Worm (Caenorhabditis elegans): ENCODE data around the gene Y37A1A.3.
A peak's percentile ranks its signal among the peaks of the same experiment; 100 is the strongest.

Y37A1A.3 gene

ce11 chrIV:13881754-13882275, 20.9 kb downstream of the Y37A1A.3 start, which contains the start of gene rpl-29 (continued):
- TF ChIP-seq zag-1 (tag; optimal IDR thresholded peaks at IDR 0.05): no peak
- no peak for TF ChIP-seq elt-3 (tag; optimal IDR thresholded peaks at IDR 0.05)
- peak; percentile 57 for TF ChIP-seq ama-1 (optimal IDR thresholded peaks at IDR 0.05)
- peak; percentile 87 for TF ChIP-seq C34F6.9 (tag; optimal IDR thresholded peaks at IDR 0.05)
- peak; percentile 77 for TF ChIP-seq lin-13 (GFP tag; optimal IDR thresholded peaks at IDR 0.05)
- TF ChIP-seq ceh-82 (tag; optimal IDR thresholded peaks at IDR 0.05): no peak
- TF ChIP-seq nhr-129 (tag; optimal IDR thresholded peaks at IDR 0.05): peak; percentile 96
- TF ChIP-seq unc-55 (GFP tag; optimal IDR thresholded peaks at IDR 0.05): peak; percentile 95

DNA sequence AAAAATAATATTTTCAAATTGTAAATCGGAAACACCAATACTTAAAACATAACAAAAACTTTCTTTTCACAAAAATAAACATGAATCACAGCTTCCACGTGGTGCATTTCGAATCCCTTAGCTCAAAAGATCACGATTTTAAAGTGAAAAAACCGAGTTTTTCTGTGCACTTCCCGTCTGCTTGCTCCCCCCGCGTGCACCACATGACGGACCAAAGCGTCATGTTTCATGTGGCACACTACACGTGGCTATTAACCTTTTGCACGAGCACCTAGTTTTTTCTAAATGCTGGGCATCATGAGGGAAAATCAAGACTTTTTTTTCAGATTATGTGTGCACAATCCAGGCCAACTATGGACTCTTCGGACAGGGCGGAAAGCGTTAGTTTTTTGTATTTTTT, 21.9 kb downstream of the Y37A1A.3 start:
- TF ChIP-seq nhr-25 (tag; optimal IDR thresholded peaks at IDR 0.05): no peak
- TF ChIP-seq mdl-1 (tag; optimal IDR thresholded peaks at IDR 0.05): peak in 1 of 2 experiments; percentile 43
- TF ChIP-seq nhr-6 (tag; optimal IDR thresholded peaks at IDR 0.05): no peak
- peak; percentile 48 for TF ChIP-seq C34F6.9 (tag; optimal IDR thresholded peaks at IDR 0.05)
- peak; percentile 40 for TF ChIP-seq crh-2 (tag; optimal IDR thresholded peaks at IDR 0.05)
- TF ChIP-seq ztf-4 (tag; optimal IDR thresholded peaks at IDR 0.05): no peak
- TF ChIP-seq F13H6.1 (tag; optimal IDR thresholded peaks at IDR 0.05): peak; percentile 24
- peak in 1 of 2 experiments; percentile 51 for TF ChIP-seq lsy-2 (tag; optimal IDR thresholded peaks at IDR 0.05)
- TF ChIP-seq ztf-1 (GFP tag; conservative IDR thresholded peaks at IDR 0.05): no peak
- peak; percentile 91 for TF ChIP-seq nhr-129 (tag; optimal IDR thresholded peaks at IDR 0.05)
- TF ChIP-seq ama-1 (optimal IDR thresholded peaks at IDR 0.05): no peak
- no peak for TF ChIP-seq skn-1 (tag; optimal IDR thresholded peaks at IDR 0.05)
- no peak for TF ChIP-seq unc-62 (GFP tag; optimal IDR thresholded peaks at IDR 0.05)
- no peak for TF ChIP-seq alr-1 (tag; optimal IDR thresholded peaks at IDR 0.05)
- TF ChIP-seq sma-9 (GFP tag; optimal IDR thresholded peaks at IDR 0.05): peak; percentile 54
- no peak for TF ChIP-seq sma-9 (tag; optimal IDR thresholded peaks at IDR 0.05)
- TF ChIP-seq snpc-4 (tag; optimal IDR thresholded peaks at IDR 0.05): no peak

DNA sequence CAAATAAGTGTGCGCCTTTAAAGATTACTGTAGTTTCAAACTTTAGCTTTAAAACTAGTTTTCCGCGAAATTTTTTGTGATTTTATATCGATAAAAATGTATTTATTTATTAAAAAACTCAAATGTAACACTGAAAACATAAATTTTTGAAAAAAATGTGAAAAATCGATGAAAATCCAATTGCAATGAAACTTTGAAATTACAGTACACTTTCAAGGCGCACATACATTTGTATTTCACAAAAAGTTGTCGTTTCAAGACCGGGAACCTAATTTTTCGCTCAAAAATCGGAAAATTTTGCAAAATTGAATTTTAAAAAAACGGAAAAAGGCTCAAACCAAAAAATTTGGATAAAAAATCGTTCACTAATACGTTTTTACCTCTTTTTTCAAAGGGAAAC, 22.3 kb downstream of the Y37A1A.3 start:
- no peak for TF ChIP-seq sem-4 (tag; optimal IDR thresholded peaks at IDR 0.05)
- TF ChIP-seq ZK546.5 (tag; optimal IDR thresholded peaks at IDR 0.05): no peak
- TF ChIP-seq crh-2 (tag; optimal IDR thresholded peaks at IDR 0.05): no peak
- TF ChIP-seq sma-9 (GFP tag; optimal IDR thresholded peaks at IDR 0.05): no peak
- no peak for TF ChIP-seq sma-9 (tag; optimal IDR thresholded peaks at IDR 0.05)
- no peak for TF ChIP-seq lin-13 (GFP tag; optimal IDR thresholded peaks at IDR 0.05)
- TF ChIP-seq zag-1 (tag; optimal IDR thresholded peaks at IDR 0.05): no peak
- no peak for TF ChIP-seq nhr-11 (tag; optimal IDR thresholded peaks at IDR 0.05)

ce11 chrIV:13879851-13880250, 22.8 kb downstream of the Y37A1A.3 start, which contains the start of gene B0513.4:
Gene B0513.4 (plus strand): TSS chrIV:13880151.
- TF ChIP-seq nhr-129 (tag; optimal IDR thresholded peaks at IDR 0.05) (no peak), ZK546.5 (tag; optimal IDR thresholded peaks at IDR 0.05) (no peak), mab-5 (tag; optimal IDR thresholded peaks at IDR 0.05) (no peak), alr-1 (tag; optimal IDR thresholded peaks at IDR 0.05) (no peak), ztf-1 (GFP tag; conservative IDR thresholded peaks at IDR 0.05) (no peak), nhr-23 (tag; optimal IDR thresholded peaks at IDR 0.05) (no peak), mbf-1 (tag; optimal IDR thresholded peaks at IDR 0.05) (no peak), unc-39 (tag; optimal IDR thresholded peaks at IDR 0.05) (no peak), skn-1 (tag; optimal IDR thresholded peaks at IDR 0.05) (no peak), nhr-77 (tag; optimal IDR thresholded peaks at IDR 0.05) (no peak), sem-4 (tag; optimal IDR thresholded peaks at IDR 0.05) (no peak), nhr-11 (tag; optimal IDR thresholded peaks at IDR 0.05) (no peak), ztf-11 (tag; optimal IDR thresholded peaks at IDR 0.05) (no peak)

ce11 chrIV:13878738-13879137, 23.9 kb downstream of the Y37A1A.3 start:
- TF ChIP-seq lin-13 (GFP tag; optimal IDR thresholded peaks at IDR 0.05): no peak
- TF ChIP-seq unc-55 (GFP tag; optimal IDR thresholded peaks at IDR 0.05): no peak
- no peak for TF ChIP-seq F13H6.1 (tag; optimal IDR thresholded peaks at IDR 0.05)
- TF ChIP-seq nhr-23 (tag; optimal IDR thresholded peaks at IDR 0.05): no peak
- TF ChIP-seq R02D3.7 (tag; optimal IDR thresholded peaks at IDR 0.05): no peak
- TF ChIP-seq egl-27 (tag; optimal IDR thresholded peaks at IDR 0.05): no peak
- TF ChIP-seq mbf-1 (tag; optimal IDR thresholded peaks at IDR 0.05): no peak
- TF ChIP-seq Y55F3AM.14 (GFP tag; optimal IDR thresholded peaks at IDR 0.05): no peak
- no peak for TF ChIP-seq sem-4 (tag; optimal IDR thresholded peaks at IDR 0.05)
- no peak for TF ChIP-seq peb-1 (tag; optimal IDR thresholded peaks at IDR 0.05)
- TF ChIP-seq alr-1 (tag; optimal IDR thresholded peaks at IDR 0.05): no peak
- TF ChIP-seq ztf-11 (tag; optimal IDR thresholded peaks at IDR 0.05): no peak
- TF ChIP-seq sma-3 (GFP tag; optimal IDR thresholded peaks at IDR 0.05): no peak
- no peak for TF ChIP-seq dmd-4 (tag; optimal IDR thresholded peaks at IDR 0.05)
- no peak for TF ChIP-seq nhr-6 (tag; optimal IDR thresholded peaks at IDR 0.05)
- TF ChIP-seq aly-2 (tag; optimal IDR thresholded peaks at IDR 0.05): no peak
- no peak for TF ChIP-seq lsy-2 (tag; optimal IDR thresholded peaks at IDR 0.05)
- TF ChIP-seq unc-62 (GFP tag; optimal IDR thresholded peaks at IDR 0.05): no peak

Measured in whole organism, L2 larva.